Fruit fly (Drosophila melanogaster) whole organism, adult: ENCODE data around the gene CG6295.

Source experiments
- CG11617 ChIP-seq: fragments of 200-800 bp; sonication (Bioruptor generic); optimal IDR thresholded peaks from 2 replicates; lab custom pipeline; 2017; ENCODE audit warnings: mild to moderate bottlenecking, missing biosample characterization, missing genetic modification reagents, missing genetic modification characterization
- CG12768 ChIP-seq: fragments of 200-800 bp; sonication (Bioruptor generic); optimal IDR thresholded peaks from 2 replicates; lab custom pipeline; 2017; ENCODE audit warnings: missing biosample characterization, missing genetic modification characterization, mild to moderate bottlenecking, moderate library complexity, missing genetic modification reagents
- CG14711 ChIP-seq: fragments of 200-800 bp; sonication (Bioruptor generic); optimal IDR thresholded peaks from 2 replicates; lab custom pipeline; 2018; ENCODE audit warnings: missing biosample characterization, mild to moderate bottlenecking, missing genetic modification characterization, moderate library complexity
- CG1620 ChIP-seq: fragments of 200-800 bp; sonication (Bioruptor generic); optimal IDR thresholded peaks from 2 replicates; lab custom pipeline; 2016; ENCODE audit warnings: missing biosample characterization, missing genetic modification characterization
- CG33017 ChIP-seq: fragments of 200-800 bp; sonication (Bioruptor generic); optimal IDR thresholded peaks from 2 replicates; lab custom pipeline; 2018; ENCODE audit warnings: missing biosample characterization, mild to moderate bottlenecking, missing genetic modification characterization, moderate library complexity
- CG5204 ChIP-seq: fragments of 200-800 bp; sonication (Bioruptor generic); optimal IDR thresholded peaks from 2 replicates; lab custom pipeline; 2016; ENCODE audit warnings: missing biosample characterization, missing genetic modification characterization
- CG7045 ChIP-seq: fragments of 200-800 bp; sonication (Bioruptor generic); optimal IDR thresholded peaks from 2 replicates; lab custom pipeline; 2017; ENCODE audit warnings: missing biosample characterization, mild to moderate bottlenecking, missing genetic modification characterization
- CG7101 ChIP-seq: fragments of 200-800 bp; sonication (Bioruptor generic); optimal IDR thresholded peaks from 2 replicates; lab custom pipeline; 2018; ENCODE audit warnings: missing biosample characterization, mild to moderate bottlenecking, missing genetic modification characterization, moderate library complexity
- Clk ChIP-seq: fragments of 200-800 bp; sonication (Bioruptor generic); optimal IDR thresholded peaks from 2 replicates; lab custom pipeline; 2017; ENCODE audit warnings: missing biosample characterization, missing genetic modification characterization
- Crg-1 ChIP-seq: fragments of 200-800 bp; sonication (Bioruptor generic); optimal IDR thresholded peaks from 2 replicates; lab custom pipeline; 2016; ENCODE audit warnings: missing biosample characterization, missing genetic modification characterization
- Hr96 ChIP-seq: fragments of 200-800 bp; sonication (Bioruptor generic); optimal IDR thresholded peaks from 2 replicates; lab custom pipeline; 2016; ENCODE audit warnings: missing biosample characterization, missing genetic modification characterization
- Mnt ChIP-seq: fragments of 200-800 bp; sonication (Bioruptor generic); optimal IDR thresholded peaks from 2 replicates; lab custom pipeline; 2016; ENCODE audit warnings: missing biosample characterization, mild to moderate bottlenecking, missing genetic modification characterization
- bab1 ChIP-seq: fragments of 200-800 bp; sonication (Bioruptor generic); optimal IDR thresholded peaks from 3 replicates; lab custom pipeline; 2019; ENCODE audit warnings: missing biosample characterization, mild to moderate bottlenecking, missing genetic modification characterization, moderate library complexity
- cic ChIP-seq: fragments of 200-800 bp; sonication (Bioruptor generic); optimal IDR thresholded peaks from 2 replicates; lab custom pipeline; 2017; ENCODE audit warnings: missing biosample characterization, mild to moderate bottlenecking, missing genetic modification characterization, moderate library complexity
- cnc ChIP-seq, 2 experiments: fragments of >200 bp; optimal IDR thresholded peaks; 2 replicates each; lab custom pipeline; 2017
- kay ChIP-seq: fragments of 200-800 bp; sonication (Bioruptor generic); peaks from one replicate; lab custom pipeline; 2016; ENCODE audit warnings: missing biosample characterization, missing genetic modification characterization, borderline replicate concordance
- ovo ChIP-seq: fragments of 200-800 bp; sonication (Bioruptor generic); optimal IDR thresholded peaks from 2 replicates; lab custom pipeline; 2016; ENCODE audit warnings: missing biosample characterization, missing genetic modification characterization
- pad ChIP-seq: fragments of 200-800 bp; sonication (Bioruptor generic); optimal IDR thresholded peaks from 3 replicates; lab custom pipeline; 2017; ENCODE audit warnings: missing biosample characterization, missing genetic modification characterization, mild to moderate bottlenecking, moderate library complexity, missing genetic modification reagents
- tj ChIP-seq: fragments of 200-800 bp; sonication (Bioruptor generic); optimal IDR thresholded peaks from 3 replicates; lab custom pipeline; 2017; ENCODE audit warnings: missing biosample characterization, mild to moderate bottlenecking, missing genetic modification characterization, moderate library complexity
- toe ChIP-seq: fragments of 200-800 bp; sonication (Bioruptor generic); optimal IDR thresholded peaks from 2 replicates; lab custom pipeline; 2016; ENCODE audit warnings: missing biosample characterization, missing genetic modification characterization

CG6295 gene

DNA sequence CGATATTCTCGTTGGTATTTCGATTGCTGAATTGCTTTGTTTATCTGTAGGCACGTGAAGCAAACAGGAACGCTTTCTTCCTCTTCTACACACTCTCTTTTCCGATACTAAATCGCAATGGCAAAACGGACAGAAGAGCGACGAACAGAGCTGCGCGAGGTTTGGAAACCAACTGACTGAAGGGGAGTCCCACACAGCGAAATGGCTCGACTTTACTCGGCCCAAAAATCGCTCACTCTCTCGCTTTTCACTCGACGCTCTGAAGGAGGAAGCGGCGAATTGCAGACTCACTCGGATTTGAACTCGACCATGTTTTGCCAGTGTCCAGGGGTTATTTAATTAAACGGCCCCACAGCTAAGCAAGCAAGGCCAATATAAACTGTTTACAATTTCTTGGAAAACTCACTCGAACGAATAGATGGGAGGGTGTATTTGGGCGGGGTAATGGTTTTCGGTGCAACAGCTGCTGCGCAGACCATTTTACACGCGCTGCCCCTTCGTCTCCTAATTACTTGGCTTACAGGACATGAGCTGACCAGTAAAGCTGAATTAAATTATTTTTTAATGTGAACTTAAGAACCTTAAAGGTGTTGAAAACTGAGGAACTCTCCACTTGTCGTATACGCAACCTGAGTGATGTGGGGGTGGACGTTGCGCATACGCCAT lies 48.4 kb downstream of the CG6295 start, which contains the start of gene CG6330:
Gene CG6330, minus strand, starts transcription at position 178 of the 666 bp plus-strand sequence.
- TF ChIP-seq Crg-1 (GFP tag; lab: Kevin White, UChicago) (no peak), Mnt (no peak), tj (GFP tag; lab: Kevin White, UChicago) (no peak), CG7101 (tag; lab: Kevin White, UChicago) (no peak), ovo (GFP tag; lab: Kevin White, UChicago) (no peak), CG1620 (no peak), CG11617 (GFP tag; lab: Kevin White, UChicago) (no peak), bab1 (GFP tag; lab: Kevin White, UChicago) (no peak)

DNA sequence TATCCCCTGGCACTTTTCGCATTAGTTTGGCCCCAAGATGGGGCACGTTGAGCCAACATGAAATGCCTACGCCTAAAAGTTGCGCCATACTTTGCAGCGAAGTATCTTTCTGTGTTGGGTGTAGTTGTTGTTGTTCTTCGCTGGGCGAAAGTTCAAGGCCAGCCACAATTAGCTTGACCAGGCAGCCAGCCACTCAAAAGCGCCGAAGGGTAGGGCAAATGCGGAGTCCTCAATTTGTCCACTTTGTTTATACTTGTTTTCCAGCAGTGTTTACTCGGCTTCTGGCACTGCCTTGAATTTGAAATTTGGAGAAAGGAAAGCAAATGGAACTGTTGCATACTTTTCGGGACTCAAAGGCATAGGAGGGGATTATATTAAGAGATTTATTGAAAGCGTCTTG lies 49.7 kb downstream of the CG6295 start:
- no peak for TF ChIP-seq CG12768
- no peak for TF ChIP-seq CG7045 (GFP tag; lab: Kevin White, UChicago)
- TF ChIP-seq kay: no peak
- TF ChIP-seq pad (GFP tag; lab: Kevin White, UChicago): no peak
- TF ChIP-seq CG11617 (GFP tag; lab: Kevin White, UChicago): no peak
- TF ChIP-seq toe: no peak
- TF ChIP-seq tj (GFP tag; lab: Kevin White, UChicago): no peak
- no peak for TF ChIP-seq CG1620
- TF ChIP-seq CG33017 (tag; lab: Kevin White, UChicago): no peak
- TF ChIP-seq ovo (GFP tag; lab: Kevin White, UChicago): no peak
- TF ChIP-seq Clk (GFP tag; lab: Kevin White, UChicago): no peak
- TF ChIP-seq Mnt: no peak
- no peak for TF ChIP-seq Hr96 (GFP tag; lab: Kevin White, UChicago)
- TF ChIP-seq CG14711 (tag; lab: Kevin White, UChicago): no peak
- TF ChIP-seq cnc (optimal IDR thresholded peaks at IDR 0.05; lab: Kevin White, UChicago): no peak
- TF ChIP-seq cic (GFP tag; lab: Kevin White, UChicago): no peak
- no peak for TF ChIP-seq bab1 (GFP tag; lab: Kevin White, UChicago)
- no peak for TF ChIP-seq CG5204
- no peak for TF ChIP-seq CG7101 (tag; lab: Kevin White, UChicago)

DNA sequence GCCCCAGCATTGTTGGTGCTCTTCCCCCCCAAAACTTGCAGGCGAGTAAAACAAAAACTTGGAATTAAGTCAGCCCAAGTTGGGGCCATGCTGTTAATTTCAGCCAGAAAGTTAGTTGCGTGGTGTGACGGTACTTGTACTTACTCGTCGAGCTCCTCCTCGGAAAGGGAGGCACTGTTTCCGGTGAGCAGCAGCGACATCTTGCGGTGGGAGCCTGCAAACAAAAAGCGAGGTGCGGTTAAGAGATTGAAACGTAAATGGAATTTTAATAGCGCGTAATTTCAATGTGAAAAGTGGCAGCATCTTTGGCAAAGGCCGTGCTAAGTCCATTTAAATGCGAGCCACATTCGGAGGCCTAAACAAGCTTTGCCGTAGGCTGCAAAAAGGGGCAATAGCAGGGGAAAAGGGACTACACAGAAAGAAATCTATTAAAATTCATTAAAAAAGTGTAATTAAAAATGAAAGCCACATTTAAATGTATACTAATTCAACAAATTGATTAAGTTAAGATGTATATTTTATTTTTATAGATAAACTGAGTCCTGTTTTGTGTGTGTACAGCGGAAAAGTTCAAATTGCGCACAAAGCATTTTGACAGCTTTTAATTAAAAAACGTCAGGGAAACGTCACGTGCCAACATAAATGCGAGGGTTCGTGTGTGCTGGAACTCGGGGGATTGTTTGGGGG lies 50.3 kb downstream of the CG6295 start:
- TF ChIP-seq CG12768 (no peak), kay (no peak), Clk (GFP tag; lab: Kevin White, UChicago) (no peak), cnc (optimal IDR thresholded peaks at IDR 0.05; lab: Kevin White, UChicago) (no peak), bab1 (GFP tag; lab: Kevin White, UChicago) (no peak), pad (GFP tag; lab: Kevin White, UChicago) (no peak), CG1620 (no peak), tj (GFP tag; lab: Kevin White, UChicago) (no peak), Crg-1 (GFP tag; lab: Kevin White, UChicago) (no peak), ovo (GFP tag; lab: Kevin White, UChicago) (no peak), CG5204 (no peak), CG11617 (GFP tag; lab: Kevin White, UChicago) (no peak), Mnt (no peak), CG14711 (tag; lab: Kevin White, UChicago) (no peak), toe (no peak), cic (GFP tag; lab: Kevin White, UChicago) (no peak), CG33017 (tag; lab: Kevin White, UChicago) (no peak), CG7045 (GFP tag; lab: Kevin White, UChicago) (no peak)
